Fruit fly (Drosophila melanogaster): ENCODE data around the gene tbc.

DNA sequence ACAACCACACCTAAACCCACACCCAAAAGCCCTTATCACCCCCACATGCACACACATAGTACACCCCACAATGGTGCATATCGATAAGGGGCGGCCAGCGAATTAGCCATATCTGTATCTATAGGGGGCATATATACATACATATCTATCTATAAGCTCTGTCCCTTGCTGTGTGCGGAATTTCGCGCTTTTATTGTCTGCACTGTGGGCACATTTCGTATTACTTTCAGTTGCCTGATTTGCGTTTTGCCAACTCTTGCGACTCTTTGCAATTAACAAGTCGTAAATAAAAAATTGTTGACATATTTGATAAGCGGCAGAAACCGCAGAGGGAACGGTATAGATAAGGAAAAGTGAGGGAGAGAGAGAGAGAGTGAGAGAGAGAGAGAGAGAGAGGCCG is 32.3 kb downstream of the tbc start:
- TF ChIP-seq psq (optimal IDR thresholded peaks at IDR 0.05) (no peak), Sin3A (optimal IDR thresholded peaks at IDR 0.05) (no peak), ttk (optimal IDR thresholded peaks at IDR 0.05) (no peak)
